Fruit fly (Drosophila melanogaster) whole organism, embryonic: Measurements from ENCODE around the gene beat-IIa.

Experiments
- Asciz ChIP-seq: fragments of 200-800 bp; sonication (Bioruptor generic); optimal IDR thresholded peaks from 2 replicates; lab custom pipeline; 2017; ENCODE audit warnings: missing biosample characterization, mild to moderate bottlenecking, missing genetic modification characterization, missing genetic modification reagents
- Atf6 ChIP-seq: fragments of 200-800 bp; sonication (Bioruptor generic); IDR thresholded peaks from 2 replicates; pipeline ENCODE4 v1.3.6; 2022; ENCODE audit warnings: missing biosample characterization, missing genetic modification characterization
- CG10209 ChIP-seq: fragments of 200-800 bp; sonication (Bioruptor generic); optimal IDR thresholded peaks from 3 replicates; lab custom pipeline; 2017; ENCODE audit warnings: missing biosample characterization, mild to moderate bottlenecking, missing genetic modification characterization, missing genetic modification reagents
- CG10565 ChIP-seq: fragments of 200-800 bp; sonication (Bioruptor generic); optimal IDR thresholded peaks from 3 replicates; lab custom pipeline; 2016; ENCODE audit warnings: missing biosample characterization, mild to moderate bottlenecking, missing genetic modification characterization
- CG11723 ChIP-seq: fragments of 200-800 bp; sonication (Bioruptor generic); optimal IDR thresholded peaks from 2 replicates; lab custom pipeline; 2017; ENCODE audit warnings: missing biosample characterization, mild to moderate bottlenecking, missing genetic modification characterization
- CG12219 ChIP-seq: fragments of 200-800 bp; sonication (Bioruptor generic); optimal IDR thresholded peaks from 3 replicates; lab custom pipeline; 2018; ENCODE audit warnings: missing biosample characterization, mild to moderate bottlenecking, missing genetic modification characterization
- CG1233 ChIP-seq: fragments of 200-800 bp; sonication (Bioruptor generic); optimal IDR thresholded peaks from 4 replicates; lab custom pipeline; 2018; ENCODE audit warnings: missing biosample characterization, mild to moderate bottlenecking, missing genetic modification characterization
- CG13287 ChIP-seq: fragments of 200-800 bp; sonication (Bioruptor generic); IDR thresholded peaks from 2 replicates; pipeline ENCODE4 v1.3.6; 2022; ENCODE audit warnings: missing biosample characterization, missing genetic modification characterization; ENCODE audit not compliant: partially characterized antibody
- CG13775 ChIP-seq: fragments of 200-800 bp; sonication (Bioruptor generic); optimal IDR thresholded peaks from 3 replicates; lab custom pipeline; 2017; ENCODE audit warnings: missing biosample characterization, mild to moderate bottlenecking, missing genetic modification characterization
- CG14014 ChIP-seq: fragments of 200-800 bp; sonication (Bioruptor generic); IDR thresholded peaks from 2 replicates; pipeline ENCODE4 v1.3.6; 2022; ENCODE audit warnings: missing biosample characterization, missing genetic modification characterization
- CG15011 ChIP-seq: fragments of 200-800 bp; sonication (Bioruptor generic); optimal IDR thresholded peaks from 3 replicates; lab custom pipeline; 2018; ENCODE audit warnings: missing biosample characterization, mild to moderate bottlenecking, missing genetic modification characterization
- CG16863 ChIP-seq: fragments of 200-800 bp; sonication (Bioruptor generic); optimal IDR thresholded peaks from 3 replicates; lab custom pipeline; 2016; ENCODE audit warnings: missing biosample characterization, missing genetic modification characterization
- CG17829 ChIP-seq: fragments of 200-800 bp; optimal IDR thresholded peaks from 2 replicates; lab custom pipeline; 2019; ENCODE audit warnings: missing biosample characterization, mild to moderate bottlenecking, missing genetic modification characterization, moderate library complexity
- CG6689 ChIP-seq: fragments of 200-800 bp; sonication (Bioruptor generic); IDR thresholded peaks from 2 replicates; pipeline ENCODE4 v1.3.6; 2022; ENCODE audit warnings: missing biosample characterization, missing genetic modification characterization
- CG8478 ChIP-seq: fragments of >200 bp; optimal IDR thresholded peaks from 2 replicates; lab custom pipeline; 2018
- CG8944 ChIP-seq: fragments of 200-800 bp; sonication (Bioruptor generic); optimal IDR thresholded peaks from 3 replicates; lab custom pipeline; 2016; ENCODE audit warnings: missing biosample characterization, missing genetic modification characterization
- CG9797 ChIP-seq: fragments of 200-800 bp; sonication (Bioruptor generic); optimal IDR thresholded peaks from 3 replicates; lab custom pipeline; 2018; ENCODE audit warnings: missing biosample characterization, mild to moderate bottlenecking, missing genetic modification characterization
- CkIIα-i1 ChIP-seq: fragments of 200-800 bp; sonication (Bioruptor generic); IDR thresholded peaks from 2 replicates; pipeline ENCODE4 v1.3.6; 2022; ENCODE audit warnings: missing biosample characterization, missing genetic modification characterization
- Dad ChIP-seq: fragments of 200-800 bp; sonication (Bioruptor generic); optimal IDR thresholded peaks from 3 replicates; lab custom pipeline; 2016; ENCODE audit warnings: missing biosample characterization, missing genetic modification characterization
- Dll ChIP-seq: fragments of 200-800 bp; sonication (Bioruptor generic); IDR thresholded peaks from 4 replicates; pipeline ENCODE4 v1.3.6; 2022; ENCODE audit warnings: missing biosample characterization, missing genetic modification characterization; ENCODE audit not compliant: partially characterized antibody
- Doc3 ChIP-seq: fragments of 200-800 bp; sonication (Bioruptor generic); IDR thresholded peaks from 3 replicates; pipeline ENCODE4 v1.3.6; 2022; ENCODE audit warnings: missing biosample characterization, missing genetic modification characterization; ENCODE audit not compliant: partially characterized antibody
- Dref ChIP-seq: fragments of 200-800 bp; sonication (Bioruptor generic); IDR thresholded peaks from 2 replicates; pipeline ENCODE4 v1.3.6; 2022; ENCODE audit warnings: missing biosample characterization, missing genetic modification characterization
- Ets97D ChIP-seq: fragments of 200-800 bp; sonication (Bioruptor generic); optimal IDR thresholded peaks from 3 replicates; lab custom pipeline; 2016; ENCODE audit warnings: missing biosample characterization, missing genetic modification characterization
- Fer1 ChIP-seq: fragments of 200-800 bp; sonication (Bioruptor generic); optimal IDR thresholded peaks from 2 replicates; lab custom pipeline; 2017; ENCODE audit warnings: missing biosample characterization, mild to moderate bottlenecking, missing genetic modification characterization
- Gug ChIP-seq: fragments of 200-800 bp; sonication (Bioruptor generic); IDR thresholded peaks from 4 replicates; pipeline ENCODE4 v1.3.6; 2022; ENCODE audit warnings: missing biosample characterization, missing genetic modification characterization
- H15 ChIP-seq: fragments of 200-800 bp; sonication (Bioruptor generic); IDR thresholded peaks from 3 replicates; pipeline ENCODE4 v1.3.6; 2022; ENCODE audit warnings: missing biosample characterization, missing genetic modification characterization
- Hand ChIP-seq: fragments of 200-800 bp; sonication (Bioruptor generic); optimal IDR thresholded peaks from 2 replicates; lab custom pipeline; 2017; ENCODE audit warnings: mild to moderate bottlenecking, missing biosample characterization, missing genetic modification reagents, missing genetic modification characterization
- Hmr ChIP-seq: fragments of 200-800 bp; sonication (Bioruptor generic); optimal IDR thresholded peaks from 3 replicates; lab custom pipeline; 2017; ENCODE audit warnings: mild to moderate bottlenecking, missing biosample characterization, missing genetic modification reagents, missing genetic modification characterization
- Lpt ChIP-seq: fragments of >200 bp; optimal IDR thresholded peaks from 2 replicates; lab custom pipeline; 2018; ENCODE audit warnings: missing biosample characterization, missing genetic modification characterization
- NC2α ChIP-seq: fragments of 200-800 bp; sonication (Bioruptor generic); optimal IDR thresholded peaks from 2 replicates; lab custom pipeline; 2016; ENCODE audit warnings: missing biosample characterization, missing genetic modification characterization
- NC2β ChIP-seq: fragments of 200-800 bp; sonication (Bioruptor generic); optimal IDR thresholded peaks from 2 replicates; lab custom pipeline; 2016; ENCODE audit warnings: missing biosample characterization, missing genetic modification characterization
- Oli ChIP-seq: fragments of 200-800 bp; sonication (Bioruptor generic); optimal IDR thresholded peaks from 2 replicates; lab custom pipeline; 2018; ENCODE audit warnings: missing biosample characterization, mild to moderate bottlenecking, missing genetic modification characterization, moderate library complexity
- Optix ChIP-seq: fragments of 200-800 bp; sonication (Bioruptor generic); IDR thresholded peaks from 3 replicates; pipeline ENCODE4 v1.3.6; 2022; ENCODE audit warnings: missing biosample characterization, missing genetic modification characterization
- Scr ChIP-seq: fragments of 200-800 bp; sonication (Bioruptor generic); IDR thresholded peaks from 2 replicates; pipeline ENCODE4 v1.3.6; 2022; ENCODE audit warnings: missing biosample characterization, missing genetic modification characterization; ENCODE audit not compliant: partially characterized antibody
- Sox102F ChIP-seq: fragments of 200-800 bp; sonication (Bioruptor generic); optimal IDR thresholded peaks from 2 replicates; lab custom pipeline; 2018; ENCODE audit warnings: missing biosample characterization, mild to moderate bottlenecking, missing genetic modification characterization, moderate library complexity
- abd-A ChIP-seq: fragments of 200-800 bp; sonication (Bioruptor generic); optimal IDR thresholded peaks from 3 replicates; lab custom pipeline; 2019; ENCODE audit warnings: missing biosample characterization, mild to moderate bottlenecking, missing genetic modification characterization, moderate library complexity
- ci ChIP-seq: fragments of 200-800 bp; sonication (Bioruptor generic); IDR thresholded peaks from 3 replicates; pipeline ENCODE4 v1.3.6; 2022; ENCODE audit warnings: missing biosample characterization, missing genetic modification characterization
- fd64A ChIP-seq: fragments of 200-800 bp; sonication (Bioruptor generic); optimal IDR thresholded peaks from 3 replicates; lab custom pipeline; 2018; ENCODE audit warnings: missing biosample characterization, mild to moderate bottlenecking, missing genetic modification characterization
- gce ChIP-seq: fragments of 200-800 bp; sonication (Bioruptor generic); IDR thresholded peaks from 3 replicates; pipeline ENCODE4 v1.3.6; 2022; ENCODE audit warnings: missing biosample characterization, missing genetic modification characterization
- jumu ChIP-seq: fragments of 200-800 bp; sonication (Bioruptor generic); optimal IDR thresholded peaks from 3 replicates; lab custom pipeline; 2016; ENCODE audit warnings: missing biosample characterization, missing genetic modification characterization
- knrl ChIP-seq: fragments of 200-800 bp; sonication (Bioruptor generic); IDR thresholded peaks from 3 replicates; pipeline ENCODE4 v1.3.6; 2022; ENCODE audit warnings: missing biosample characterization, missing genetic modification characterization; ENCODE audit not compliant: partially characterized antibody
- mam ChIP-seq: fragments of 200-800 bp; sonication (Bioruptor generic); optimal IDR thresholded peaks from 3 replicates; lab custom pipeline; 2016; ENCODE audit warnings: missing biosample characterization, missing genetic modification characterization
- odd ChIP-seq: fragments of 200-800 bp; sonication (Bioruptor generic); optimal IDR thresholded peaks from 2 replicates; lab custom pipeline; 2017; ENCODE audit warnings: missing biosample characterization, mild to moderate bottlenecking, missing genetic modification characterization
- otp ChIP-seq: fragments of 200-800 bp; sonication (Bioruptor generic); IDR thresholded peaks from 3 replicates; pipeline ENCODE4, ENCODE4 v1.3.6; 2022; ENCODE audit warnings: missing biosample characterization, missing genetic modification characterization
- sim ChIP-seq: fragments of 200-800 bp; sonication (Bioruptor generic); IDR thresholded peaks from 2 replicates; pipeline ENCODE4 v1.3.6; 2022; ENCODE audit warnings: missing biosample characterization, missing genetic modification characterization
- slou ChIP-seq: fragments of 200-800 bp; sonication (Bioruptor generic); optimal IDR thresholded peaks from 3 replicates; lab custom pipeline; 2016; ENCODE audit warnings: missing biosample characterization, missing genetic modification characterization
- stwl ChIP-seq: fragments of 200-800 bp; sonication (Bioruptor generic); optimal IDR thresholded peaks from 3 replicates; lab custom pipeline; 2018; ENCODE audit warnings: missing biosample characterization, mild to moderate bottlenecking, missing genetic modification characterization, moderate library complexity
- trem ChIP-seq: fragments of 200-800 bp; optimal IDR thresholded peaks from 3 replicates; lab custom pipeline; 2019; ENCODE audit warnings: missing biosample characterization, mild to moderate bottlenecking, missing genetic modification characterization, moderate library complexity
- unc-4 ChIP-seq: fragments of 200-800 bp; sonication (Bioruptor generic); IDR thresholded peaks from 2 replicates; pipeline ENCODE4 v1.3.6; 2022; ENCODE audit warnings: missing biosample characterization, missing genetic modification characterization; ENCODE audit not compliant: partially characterized antibody
- zfh2 ChIP-seq: fragments of 200-800 bp; sonication (Bioruptor generic); optimal IDR thresholded peaks from 2 replicates; lab custom pipeline; 2016; ENCODE audit warnings: missing biosample characterization, missing genetic modification characterization

Gene beat-IIa

DNA sequence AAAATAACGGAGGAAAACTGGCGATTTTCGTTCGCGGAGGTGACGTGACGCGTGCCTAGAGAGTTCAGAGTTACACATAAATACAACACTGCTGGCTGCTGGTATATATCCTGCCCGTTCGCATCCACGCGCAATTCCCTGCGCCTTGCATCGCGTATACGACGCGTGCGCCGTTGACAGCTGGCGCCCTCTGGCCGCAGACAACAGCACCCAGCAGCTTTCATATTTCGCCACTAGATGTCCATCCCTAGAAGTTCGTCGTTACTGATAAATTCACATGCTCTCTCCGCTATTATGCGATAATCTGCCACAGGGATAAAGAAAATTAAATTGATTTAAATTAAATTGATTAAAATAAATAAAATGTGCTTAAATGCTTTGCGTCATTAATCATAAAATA is 36.5 kb upstream of the beat-IIa start, which contains the start of gene Sur-8 (continued):
- TF ChIP-seq CG10209 (peak; percentile 54), Optix (GFP tag; lab: Robert Waterston, UW) (peak; percentile 75), CG9797 (GFP tag; lab: Kevin White, UChicago) (no peak), Scr (GFP tag; lab: Robert Waterston, UW) (peak; percentile 21; the same call in 1 of the 2 replicates), CG13775 (GFP tag; lab: Kevin White, UChicago) (peak; percentile 30), Oli (tag; lab: Kevin White, UChicago) (peak; percentile 28), jumu (GFP tag; lab: Kevin White, UChicago) (peak; percentile 27), stwl (tag; lab: Kevin White, UChicago) (peak; percentile 49), Dad (GFP tag; lab: Kevin White, UChicago) (peak; percentile 10), CG15011 (GFP tag; lab: Kevin White, UChicago) (no peak), sim (GFP tag; lab: Robert Waterston, UW) (0 out of 2 replicates have a peak, but pooled peaks have one; percentile 31), NC2α (GFP tag; lab: Kevin White, UChicago) (peak; percentile 42), Dll (GFP tag; lab: Robert Waterston, UW) (no peak), CG13287 (0 out of 2 replicates have a peak, but pooled peaks have one; percentile 27), Atf6 (GFP tag; lab: Robert Waterston, UW) (peak; percentile 60), zfh2 (GFP tag; lab: Kevin White, UChicago) (peak; percentile 13), CG6689 (GFP tag; lab: Robert Waterston, UW) (peak; percentile 45; the same call in 1 of the 2 replicates), CG10565 (no peak), Asciz (GFP tag; lab: Kevin White, UChicago) (no peak), knrl (GFP tag; lab: Robert Waterston, UW) (peak; percentile 42; the same call in 2 of the 3 replicates), fd64A (GFP tag; lab: Kevin White, UChicago) (peak; percentile 52), Gug (peak; percentile 62; the same call in 2 of the 4 replicates), otp (GFP tag; lab: Robert Waterston, UW) (peak; percentile 75; the same call in 2 of the 3 replicates), CG1233 (GFP tag; lab: Kevin White, UChicago) (peak; percentile 61), Dref (GFP tag; lab: Robert Waterston, UW) (peak; percentile 31), H15 (GFP tag; lab: Robert Waterston, UW) (peak; percentile 74), CG11723 (GFP tag; lab: Kevin White, UChicago) (peak; percentile 67), Sox102F (peak; percentile 68), odd (GFP tag; lab: Kevin White, UChicago) (peak; percentile 12), CkIIα-i1 (GFP tag; lab: Robert Waterston, UW) (no peak), NC2β (GFP tag; lab: Kevin White, UChicago) (peak; percentile 52), CG8478 (lab: Kevin White, UChicago) (no peak), Ets97D (GFP tag; lab: Kevin White, UChicago) (peak; percentile 45), Hmr (GFP tag; lab: Kevin White, UChicago) (peak; percentile 76), unc-4 (GFP tag; lab: Robert Waterston, UW) (0 out of 2 replicates have a peak, but pooled peaks have one; percentile 20), CG16863 (GFP tag; lab: Kevin White, UChicago) (peak; percentile 65), Lpt (GFP tag; lab: Kevin White, UChicago) (no peak), Doc3 (GFP tag; lab: Robert Waterston, UW) (no peak), CG17829 (tag; lab: Kevin White, UChicago) (peak; percentile 53), CG12219 (peak; percentile 43), ci (GFP tag; lab: Robert Waterston, UW) (peak; percentile 86), slou (GFP tag; lab: Kevin White, UChicago) (peak; percentile 17), gce (GFP tag; lab: Robert Waterston, UW) (0 out of 3 replicates have a peak, but pooled peaks have one; percentile 15), Hand (GFP tag; lab: Kevin White, UChicago) (no peak), CG14014 (GFP tag; lab: Robert Waterston, UW) (peak; percentile 71; the same call in 1 of the 2 replicates), abd-A (tag; lab: Kevin White, UChicago) (no peak), CG8944 (GFP tag; lab: Kevin White, UChicago) (peak; percentile 69), trem (tag; lab: Kevin White, UChicago) (no peak), Fer1 (no peak), mam (peak; percentile 69)
